Fruit fly (Drosophila melanogaster): Measurements from ENCODE around the gene CG5800.

- TF ChIP-seq Dfd (GFP tag; optimal IDR thresholded peaks at IDR 0.05) (no peak), tai (GFP tag; optimal IDR thresholded peaks at IDR 0.05) (no peak), dl (GFP tag; optimal IDR thresholded peaks at IDR 0.05; ENCODE audit: insufficient read depth in 1 of 2, partially characterized antibody in 2 of 2) (no peak), usp (GFP tag; optimal IDR thresholded peaks at IDR 0.05) (no peak), psq (GFP tag; optimal IDR thresholded peaks at IDR 0.05) (peak; percentile 72), Mio (GFP tag; optimal IDR thresholded peaks at IDR 0.05) (no peak), Hnf4 (GFP tag; optimal IDR thresholded peaks at IDR 0.05) (peak; percentile 91), pan (optimal IDR thresholded peaks at IDR 0.05) (no peak), Rel (GFP tag; optimal IDR thresholded peaks at IDR 0.05) (no peak), Rel (tag; optimal IDR thresholded peaks at IDR 0.05) (peak; percentile 32), Dif (GFP tag; optimal IDR thresholded peaks at IDR 0.05; ENCODE audit: partially characterized antibody) (no peak), fru (GFP tag; optimal IDR thresholded peaks at IDR 0.05) (peak; percentile 82), h (GFP tag; optimal IDR thresholded peaks at IDR 0.05) (peak; percentile 89)
Measured at dm6 chrX:17599330-17599729, 36.8 kb upstream of the CG5800 start, which contains the start of gene X11L.

Measured in whole organism, wandering third instar larva.